Fruit fly (Drosophila melanogaster) whole organism, embryonic: ENCODE results near the gene RabX6.

Experiments
- Atf3 ChIP-seq: fragments of 200-800 bp; sonication (Bioruptor generic); optimal IDR thresholded peaks from 3 replicates; lab custom pipeline; 2016; ENCODE audit warnings: missing biosample characterization, missing genetic modification characterization
- CG10147 ChIP-seq: fragments of 200-800 bp; sonication (Bioruptor generic); optimal IDR thresholded peaks from 2 replicates; lab custom pipeline; 2019; ENCODE audit warnings: missing biosample characterization, mild to moderate bottlenecking, missing genetic modification characterization, moderate library complexity
- CG10431 ChIP-seq: fragments of 200-800 bp; sonication (Bioruptor generic); optimal IDR thresholded peaks from 3 replicates; lab custom pipeline; 2018; ENCODE audit warnings: missing biosample characterization, mild to moderate bottlenecking, missing genetic modification characterization
- CG1233 ChIP-seq: fragments of 200-800 bp; sonication (Bioruptor generic); optimal IDR thresholded peaks from 4 replicates; lab custom pipeline; 2018; ENCODE audit warnings: missing biosample characterization, mild to moderate bottlenecking, missing genetic modification characterization
- CG13296 ChIP-seq: fragments of 200-800 bp; sonication (Bioruptor generic); optimal IDR thresholded peaks from 3 replicates; lab custom pipeline; 2018; ENCODE audit warnings: missing biosample characterization, mild to moderate bottlenecking, missing genetic modification characterization
- CG15073 ChIP-seq: fragments of 200-800 bp; sonication (Bioruptor generic); optimal IDR thresholded peaks from 2 replicates; lab custom pipeline; 2016; ENCODE audit warnings: missing biosample characterization, missing genetic modification characterization
- CG15269 ChIP-seq: fragments of 200-800 bp; sonication (Bioruptor generic); optimal IDR thresholded peaks from 2 replicates; lab custom pipeline; 2018; ENCODE audit warnings: missing biosample characterization, mild to moderate bottlenecking, missing genetic modification characterization, moderate library complexity
- CG15696 ChIP-seq: fragments of 200-800 bp; sonication (Bioruptor generic); optimal IDR thresholded peaks from 2 replicates; lab custom pipeline; 2019; ENCODE audit warnings: missing biosample characterization, mild to moderate bottlenecking, missing genetic modification characterization, moderate library complexity
- CG17385 ChIP-seq: fragments of 200-800 bp; sonication (Bioruptor generic); optimal IDR thresholded peaks from 3 replicates; lab custom pipeline; 2018; ENCODE audit warnings: missing biosample characterization, mild to moderate bottlenecking, missing genetic modification characterization
- CG18011 ChIP-seq: fragments of 200-800 bp; sonication (Bioruptor generic); optimal IDR thresholded peaks from 2 replicates; lab custom pipeline; 2017; ENCODE audit warnings: missing biosample characterization, missing genetic modification characterization, mild to moderate bottlenecking, moderate library complexity, missing genotype
- CG2129 ChIP-seq: fragments of 200-800 bp; sonication (Bioruptor generic); IDR thresholded peaks from 2 replicates; pipeline ENCODE4 v1.3.6; 2022; ENCODE audit warnings: missing biosample characterization, missing genetic modification characterization; ENCODE audit not compliant: partially characterized antibody
- CG30403 ChIP-seq: fragments of 200-800 bp; sonication (Bioruptor generic); optimal IDR thresholded peaks from 3 replicates; lab custom pipeline; 2016; ENCODE audit warnings: missing biosample characterization, missing genetic modification characterization
- CG31365 ChIP-seq: fragments of 200-800 bp; sonication (Bioruptor generic); optimal IDR thresholded peaks from 2 replicates; lab custom pipeline; 2018; ENCODE audit warnings: missing biosample characterization, mild to moderate bottlenecking, missing genetic modification characterization
- CG34224 ChIP-seq: fragments of 200-800 bp; sonication (Bioruptor generic); IDR thresholded peaks from 3 replicates; pipeline ENCODE4 v1.3.6; 2022; ENCODE audit warnings: missing biosample characterization, missing genetic modification characterization; ENCODE audit not compliant: partially characterized antibody
- CG4854 ChIP-seq: fragments of 200-800 bp; sonication (Bioruptor generic); optimal IDR thresholded peaks from 2 replicates; lab custom pipeline; 2016; ENCODE audit warnings: missing biosample characterization, missing genetic modification characterization, inconsistent platforms
- CG6272 ChIP-seq: fragments of 200-800 bp; sonication (Bioruptor generic); IDR thresholded peaks from 2 replicates; pipeline ENCODE4 v1.3.6; 2022; ENCODE audit warnings: missing biosample characterization, missing genetic modification characterization
- CG6654 ChIP-seq: fragments of 200-800 bp; sonication (Bioruptor generic); optimal IDR thresholded peaks from 2 replicates; lab custom pipeline; 2017; ENCODE audit warnings: missing biosample characterization, mild to moderate bottlenecking, missing genetic modification characterization
- CG7271 ChIP-seq: fragments of 200-800 bp; sonication (Bioruptor generic); optimal IDR thresholded peaks from 2 replicates; lab custom pipeline; 2018; ENCODE audit warnings: missing biosample characterization, mild to moderate bottlenecking, missing genetic modification characterization, moderate library complexity
- CG8359 ChIP-seq: fragments of 200-800 bp; sonication (Bioruptor generic); optimal IDR thresholded peaks from 2 replicates; lab custom pipeline; 2017; ENCODE audit warnings: missing biosample characterization, mild to moderate bottlenecking, missing genetic modification characterization, borderline replicate concordance
- Dip3 ChIP-seq: fragments of 200-800 bp; sonication (Bioruptor generic); optimal IDR thresholded peaks from 3 replicates; lab custom pipeline; 2016; ENCODE audit warnings: missing biosample characterization, missing genetic modification characterization
- HLH3B ChIP-seq: fragments of 200-800 bp; sonication (Bioruptor generic); IDR thresholded peaks from 2 replicates; pipeline ENCODE4 v1.3.6; 2022; ENCODE audit warnings: missing biosample characterization, missing genetic modification characterization
- HLH4C ChIP-seq: fragments of 200-800 bp; sonication (Bioruptor generic); IDR thresholded peaks from 3 replicates; pipeline ENCODE4 v1.3.6; 2022; ENCODE audit warnings: missing biosample characterization, missing genetic modification characterization; ENCODE audit not compliant: partially characterized antibody
- HLHmδ ChIP-seq: fragments of 200-800 bp; sonication (Bioruptor generic); optimal IDR thresholded peaks from 2 replicates; lab custom pipeline; 2018; ENCODE audit warnings: missing biosample characterization, mild to moderate bottlenecking, missing genetic modification characterization, moderate library complexity
- Hsf ChIP-seq: fragments of 200-800 bp; sonication (Bioruptor generic); optimal IDR thresholded peaks from 3 replicates; lab custom pipeline; 2016; ENCODE audit warnings: missing biosample characterization, missing genetic modification characterization
- Kr ChIP-seq: fragments of 200-800 bp; sonication (Bioruptor generic); optimal IDR thresholded peaks from 2 replicates; lab custom pipeline; 2017; ENCODE audit warnings: missing biosample characterization, mild to moderate bottlenecking, missing genetic modification characterization
- Myb ChIP-seq: fragments of 200-800 bp; sonication (Bioruptor generic); optimal IDR thresholded peaks from 2 replicates; lab custom pipeline; 2016; ENCODE audit warnings: missing biosample characterization, missing genetic modification characterization
- Ravus ChIP-seq: fragments of 200-800 bp; sonication (Bioruptor generic); IDR thresholded peaks from 2 replicates; pipeline ENCODE4 v1.3.6; 2022; ENCODE audit warnings: missing biosample characterization, missing genetic modification characterization
- Vsx1 ChIP-seq: fragments of 200-800 bp; sonication (Bioruptor generic); optimal IDR thresholded peaks from 2 replicates; lab custom pipeline; 2017; ENCODE audit warnings: missing biosample characterization, mild to moderate bottlenecking, missing genetic modification characterization, missing genetic modification reagents
- ase ChIP-seq: fragments of 200-800 bp; sonication (Bioruptor generic); IDR thresholded peaks from 3 replicates; pipeline ENCODE4 v1.3.6; 2022; ENCODE audit warnings: missing biosample characterization, missing genetic modification characterization
- br ChIP-seq: fragments of >200 bp; optimal IDR thresholded peaks from 2 replicates; lab custom pipeline; 2017
- crc ChIP-seq: fragments of 200-800 bp; sonication (Bioruptor generic); optimal IDR thresholded peaks from 2 replicates; lab custom pipeline; 2016; ENCODE audit warnings: missing biosample characterization, missing genetic modification characterization
- crp ChIP-seq, 2 experiments: fragments of 200-800 bp; sonication (Bioruptor generic); optimal IDR thresholded peaks; 2 replicates in 1 of 2; 3 replicates in 1 of 2; lab custom pipeline; 2017; ENCODE audit warnings: missing biosample characterization in 2 of 2, missing genetic modification characterization in 2 of 2, mild to moderate bottlenecking in 1 of 2, moderate library complexity in 1 of 2
- dmrt11E ChIP-seq: fragments of 200-800 bp; sonication (Bioruptor generic); optimal IDR thresholded peaks from 3 replicates; lab custom pipeline; 2018; ENCODE audit warnings: missing biosample characterization, mild to moderate bottlenecking, missing genetic modification characterization, moderate library complexity
- en ChIP-seq: fragments of 200-800 bp; sonication (Bioruptor generic); optimal IDR thresholded peaks from 2 replicates; lab custom pipeline; 2016; ENCODE audit warnings: missing biosample characterization, missing genetic modification characterization
- esg ChIP-seq: fragments of 200-800 bp; sonication (Bioruptor generic); conservative IDR thresholded peaks from 2 replicates; pipeline ENCODE4 v1.3.6; 2022; ENCODE audit warnings: missing biosample characterization, missing genetic modification characterization
- gce ChIP-seq: fragments of 200-800 bp; sonication (Bioruptor generic); IDR thresholded peaks from 3 replicates; pipeline ENCODE4 v1.3.6; 2022; ENCODE audit warnings: missing biosample characterization, missing genetic modification characterization
- gfzf ChIP-seq: fragments of 200-800 bp; sonication (Bioruptor generic); optimal IDR thresholded peaks from 2 replicates; lab custom pipeline; 2016; ENCODE audit warnings: missing biosample characterization, mild to moderate bottlenecking, missing genetic modification characterization, moderate library complexity
- gt ChIP-seq: fragments of 200-800 bp; sonication (Bioruptor generic); IDR thresholded peaks from 2 replicates; pipeline ENCODE4 v1.3.6; 2022; ENCODE audit warnings: missing biosample characterization, missing genetic modification characterization
- h ChIP-seq: fragments of >200 bp; optimal IDR thresholded peaks from 2 replicates; lab custom pipeline; 2017
- jing ChIP-seq: fragments of 200-800 bp; sonication (Bioruptor generic); optimal IDR thresholded peaks from 2 replicates; lab custom pipeline; 2018; ENCODE audit warnings: missing biosample characterization, mild to moderate bottlenecking, missing genetic modification characterization
- mam ChIP-seq: fragments of 200-800 bp; sonication (Bioruptor generic); optimal IDR thresholded peaks from 3 replicates; lab custom pipeline; 2016; ENCODE audit warnings: missing biosample characterization, missing genetic modification characterization
- nau ChIP-seq: fragments of 200-800 bp; sonication (Bioruptor generic); optimal IDR thresholded peaks from 3 replicates; lab custom pipeline; 2017; ENCODE audit warnings: missing biosample characterization, mild to moderate bottlenecking, missing genetic modification characterization, missing genetic modification reagents
- nerfin-1 ChIP-seq: fragments of 200-800 bp; sonication (Bioruptor generic); optimal IDR thresholded peaks from 3 replicates; lab custom pipeline; 2019; ENCODE audit warnings: missing biosample characterization, mild to moderate bottlenecking, missing genetic modification characterization, moderate library complexity
- sim ChIP-seq: fragments of 200-800 bp; sonication (Bioruptor generic); IDR thresholded peaks from 2 replicates; pipeline ENCODE4 v1.3.6; 2022; ENCODE audit warnings: missing biosample characterization, missing genetic modification characterization
- slp2 ChIP-seq: fragments of 200-800 bp; sonication (Bioruptor generic); optimal IDR thresholded peaks from 2 replicates; lab custom pipeline; 2016; ENCODE audit warnings: missing biosample characterization, missing genetic modification characterization
- ssp ChIP-seq: fragments of 200-800 bp; sonication (Bioruptor generic); IDR thresholded peaks from 2 replicates; pipeline ENCODE4 v1.3.6; 2022; ENCODE audit warnings: missing biosample characterization, missing genetic modification characterization
- unc-4 ChIP-seq: fragments of 200-800 bp; sonication (Bioruptor generic); IDR thresholded peaks from 2 replicates; pipeline ENCODE4 v1.3.6; 2022; ENCODE audit warnings: missing biosample characterization, missing genetic modification characterization; ENCODE audit not compliant: partially characterized antibody
- vnd ChIP-seq: fragments of 200-800 bp; sonication (Bioruptor generic); IDR thresholded peaks from 3 replicates; pipeline ENCODE4 v1.3.6; 2022; ENCODE audit warnings: missing biosample characterization, missing genetic modification characterization; ENCODE audit not compliant: partially characterized antibody
- wdn ChIP-seq: fragments of 200-800 bp; sonication (Bioruptor generic); IDR thresholded peaks from 2 replicates; pipeline ENCODE4 v1.3.6; 2022; ENCODE audit warnings: missing biosample characterization, missing genetic modification characterization

RabX6 gene

dm6 chr3L:699368-700150 lies 9.2 kb downstream of the RabX6 start (continued):
- TF ChIP-seq wdn (GFP tag; lab: Robert Waterston, UW) (no peak), gt (GFP tag; lab: Robert Waterston, UW) (no peak), CG4854 (GFP tag; lab: Kevin White, UChicago) (no peak), nau (GFP tag; lab: Kevin White, UChicago) (no peak), CG10147 (GFP tag; lab: Kevin White, UChicago) (no peak), crc (no peak), ssp (GFP tag; lab: Robert Waterston, UW) (0 out of 2 replicates have a peak, but pooled peaks have one; percentile 4), HLH4C (no peak), CG1233 (GFP tag; lab: Kevin White, UChicago) (no peak), esg (GFP tag; lab: Robert Waterston, UW) (peak; percentile 29; the same call in 1 of the 2 replicates), Ravus (GFP tag; lab: Robert Waterston, UW) (no peak), gfzf (no peak), Vsx1 (GFP tag; lab: Kevin White, UChicago) (no peak), CG17385 (peak; percentile 35), CG7271 (no peak), CG34224 (GFP tag; lab: Robert Waterston, UW) (peak; percentile 9; the same call in 1 of the 3 replicates), HLHmδ (GFP tag; lab: Kevin White, UChicago) (no peak), nerfin-1 (tag; lab: Kevin White, UChicago) (peak; percentile 59), Atf3 (GFP tag; lab: Kevin White, UChicago) (no peak), h (no peak), ase (GFP tag; lab: Robert Waterston, UW) (no peak), sim (no peak), CG15269 (tag; lab: Kevin White, UChicago) (peak; percentile 40), Hsf (peak; percentile 55), br (lab: Kevin White, UChicago) (no peak), CG8359 (GFP tag; lab: Kevin White, UChicago) (peak; percentile 28), CG6272 (no peak), mam (GFP tag; lab: Kevin White, UChicago) (peak; percentile 30), CG15073 (GFP tag; lab: Kevin White, UChicago) (no peak), CG31365 (tag; lab: Kevin White, UChicago) (no peak), CG6654 (GFP tag; lab: Kevin White, UChicago) (no peak), CG2129 (GFP tag; lab: Robert Waterston, UW) (no peak), jing (GFP tag; lab: Kevin White, UChicago) (peak; percentile 19), slp2 (GFP tag; lab: Kevin White, UChicago) (no peak), vnd (GFP tag; lab: Robert Waterston, UW) (no peak), CG18011 (no peak), CG30403 (GFP tag; lab: Kevin White, UChicago) (peak; percentile 66), CG13296 (GFP tag; lab: Kevin White, UChicago) (no peak), CG10431 (GFP tag; lab: Kevin White, UChicago) (no peak), crp (GFP tag; optimal IDR thresholded peaks at IDR 0.05; lab: Kevin White, UChicago) (peak in 1 of 2 experiments; percentile 6), dmrt11E (peak; percentile 59), unc-4 (GFP tag; lab: Robert Waterston, UW) (no peak), Dip3 (GFP tag; lab: Kevin White, UChicago) (no peak), en (no peak), HLH3B (GFP tag; lab: Robert Waterston, UW) (no peak), CG15696 (peak; percentile 48), Myb (no peak), Kr (GFP tag; lab: Kevin White, UChicago) (no peak), gce (GFP tag; lab: Robert Waterston, UW) (no peak)
